Fruit fly (Drosophila melanogaster) whole organism, adult: ENCODE data around the gene CG1265.

Source experiments
- CG11617 ChIP-seq: fragments of 200-800 bp; sonication (Bioruptor generic); optimal IDR thresholded peaks from 2 replicates; lab custom pipeline; 2017; ENCODE audit warnings: mild to moderate bottlenecking, missing biosample characterization, missing genetic modification reagents, missing genetic modification characterization
- CG12768 ChIP-seq: fragments of 200-800 bp; sonication (Bioruptor generic); optimal IDR thresholded peaks from 2 replicates; lab custom pipeline; 2017; ENCODE audit warnings: missing biosample characterization, missing genetic modification characterization, mild to moderate bottlenecking, moderate library complexity, missing genetic modification reagents
- CG14711 ChIP-seq: fragments of 200-800 bp; sonication (Bioruptor generic); optimal IDR thresholded peaks from 2 replicates; lab custom pipeline; 2018; ENCODE audit warnings: missing biosample characterization, mild to moderate bottlenecking, missing genetic modification characterization, moderate library complexity
- CG1620 ChIP-seq: fragments of 200-800 bp; sonication (Bioruptor generic); optimal IDR thresholded peaks from 2 replicates; lab custom pipeline; 2016; ENCODE audit warnings: missing biosample characterization, missing genetic modification characterization
- CG33017 ChIP-seq: fragments of 200-800 bp; sonication (Bioruptor generic); optimal IDR thresholded peaks from 2 replicates; lab custom pipeline; 2018; ENCODE audit warnings: missing biosample characterization, mild to moderate bottlenecking, missing genetic modification characterization, moderate library complexity
- CG5204 ChIP-seq: fragments of 200-800 bp; sonication (Bioruptor generic); optimal IDR thresholded peaks from 2 replicates; lab custom pipeline; 2016; ENCODE audit warnings: missing biosample characterization, missing genetic modification characterization
- CG7045 ChIP-seq: fragments of 200-800 bp; sonication (Bioruptor generic); optimal IDR thresholded peaks from 2 replicates; lab custom pipeline; 2017; ENCODE audit warnings: missing biosample characterization, mild to moderate bottlenecking, missing genetic modification characterization
- CG7101 ChIP-seq: fragments of 200-800 bp; sonication (Bioruptor generic); optimal IDR thresholded peaks from 2 replicates; lab custom pipeline; 2018; ENCODE audit warnings: missing biosample characterization, mild to moderate bottlenecking, missing genetic modification characterization, moderate library complexity
- Clk ChIP-seq: fragments of 200-800 bp; sonication (Bioruptor generic); optimal IDR thresholded peaks from 2 replicates; lab custom pipeline; 2017; ENCODE audit warnings: missing biosample characterization, missing genetic modification characterization
- Crg-1 ChIP-seq: fragments of 200-800 bp; sonication (Bioruptor generic); optimal IDR thresholded peaks from 2 replicates; lab custom pipeline; 2016; ENCODE audit warnings: missing biosample characterization, missing genetic modification characterization
- Hr96 ChIP-seq: fragments of 200-800 bp; sonication (Bioruptor generic); optimal IDR thresholded peaks from 2 replicates; lab custom pipeline; 2016; ENCODE audit warnings: missing biosample characterization, missing genetic modification characterization
- Mnt ChIP-seq: fragments of 200-800 bp; sonication (Bioruptor generic); optimal IDR thresholded peaks from 2 replicates; lab custom pipeline; 2016; ENCODE audit warnings: missing biosample characterization, mild to moderate bottlenecking, missing genetic modification characterization
- bab1 ChIP-seq: fragments of 200-800 bp; sonication (Bioruptor generic); optimal IDR thresholded peaks from 3 replicates; lab custom pipeline; 2019; ENCODE audit warnings: missing biosample characterization, mild to moderate bottlenecking, missing genetic modification characterization, moderate library complexity
- cic ChIP-seq: fragments of 200-800 bp; sonication (Bioruptor generic); optimal IDR thresholded peaks from 2 replicates; lab custom pipeline; 2017; ENCODE audit warnings: missing biosample characterization, mild to moderate bottlenecking, missing genetic modification characterization, moderate library complexity
- cnc ChIP-seq, 2 experiments: fragments of >200 bp; optimal IDR thresholded peaks; 2 replicates each; lab custom pipeline; 2017
- kay ChIP-seq: fragments of 200-800 bp; sonication (Bioruptor generic); peaks from one replicate; lab custom pipeline; 2016; ENCODE audit warnings: missing biosample characterization, missing genetic modification characterization, borderline replicate concordance
- ovo ChIP-seq: fragments of 200-800 bp; sonication (Bioruptor generic); optimal IDR thresholded peaks from 2 replicates; lab custom pipeline; 2016; ENCODE audit warnings: missing biosample characterization, missing genetic modification characterization
- pad ChIP-seq: fragments of 200-800 bp; sonication (Bioruptor generic); optimal IDR thresholded peaks from 3 replicates; lab custom pipeline; 2017; ENCODE audit warnings: missing biosample characterization, missing genetic modification characterization, mild to moderate bottlenecking, moderate library complexity, missing genetic modification reagents
- tj ChIP-seq: fragments of 200-800 bp; sonication (Bioruptor generic); optimal IDR thresholded peaks from 3 replicates; lab custom pipeline; 2017; ENCODE audit warnings: missing biosample characterization, mild to moderate bottlenecking, missing genetic modification characterization, moderate library complexity
- toe ChIP-seq: fragments of 200-800 bp; sonication (Bioruptor generic); optimal IDR thresholded peaks from 2 replicates; lab custom pipeline; 2016; ENCODE audit warnings: missing biosample characterization, missing genetic modification characterization

Gene CG1265

DNA sequence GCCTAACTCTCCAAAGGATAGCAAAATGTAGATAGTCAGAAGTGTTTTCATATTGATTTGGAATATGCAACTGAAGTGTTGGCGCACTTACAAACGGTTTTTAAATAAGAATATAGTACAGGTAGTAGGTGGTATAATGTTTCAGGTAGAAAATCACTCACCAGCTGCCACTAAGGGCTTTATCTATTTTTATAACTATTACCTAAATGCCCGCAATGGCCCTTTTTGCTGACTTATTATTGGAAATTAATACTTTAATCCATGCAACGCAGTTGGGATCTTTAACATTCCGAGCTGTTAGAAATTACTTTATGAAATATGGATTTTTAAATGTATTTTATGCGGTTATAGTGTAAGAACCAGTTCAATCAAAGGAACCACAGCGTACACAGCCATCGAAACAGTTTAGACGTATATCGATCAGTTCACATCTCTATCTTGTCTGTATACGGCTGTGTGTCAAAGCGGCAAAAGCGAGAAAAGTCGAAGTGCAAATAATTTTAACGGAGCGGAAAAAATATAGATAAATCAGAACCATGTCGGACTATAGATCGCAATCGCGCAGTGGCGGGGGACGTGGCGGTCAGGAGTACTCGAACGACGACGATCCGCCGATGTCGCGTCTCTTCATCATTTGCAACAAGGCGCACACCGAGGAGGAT lies 29.0 kb downstream of the CG1265 start, which contains the start of the genes srw and CG1316:
srw (minus strand) TSS at position 51 of the 662 bp plus-strand sequence.
CG1316 (plus strand) TSS at position 424 of the 662 bp plus-strand sequence.
- TF ChIP-seq toe (no peak), CG12768 (GFP tag; lab: Kevin White, UChicago) (peak; percentile 32), Mnt (GFP tag; lab: Kevin White, UChicago) (peak; percentile 41), bab1 (GFP tag; lab: Kevin White, UChicago) (peak; percentile 53)

dm6 chr3L:4286784-4287183 lies 32.2 kb downstream of the CG1265 start, which contains the start of gene TfIIEbeta:
TSS of gene TfIIEbeta (plus strand) at chr3L:4287038.
- TF ChIP-seq CG33017 (tag; lab: Kevin White, UChicago) (no peak), CG14711 (peak; percentile 17), CG12768 (GFP tag; lab: Kevin White, UChicago) (no peak), bab1 (GFP tag; lab: Kevin White, UChicago) (peak; percentile 14), CG7045 (GFP tag; lab: Kevin White, UChicago) (no peak), tj (GFP tag; lab: Kevin White, UChicago) (peak; percentile 38)

- TF ChIP-seq CG11617 (GFP tag; lab: Kevin White, UChicago), result peak; percentile 55
- no peak for TF ChIP-seq toe
- peak; percentile 73 for TF ChIP-seq CG33017 (tag; lab: Kevin White, UChicago)
- TF ChIP-seq CG14711, result peak; percentile 54
- peak; percentile 76 for TF ChIP-seq cic
- TF ChIP-seq CG7045 (GFP tag; lab: Kevin White, UChicago), result no peak
- TF ChIP-seq tj (GFP tag; lab: Kevin White, UChicago), result no peak
- peak; percentile 41 for TF ChIP-seq CG7101 (tag; lab: Kevin White, UChicago)
- no peak for TF ChIP-seq Clk (GFP tag; lab: Kevin White, UChicago)
- TF ChIP-seq Mnt (GFP tag; lab: Kevin White, UChicago), result peak; percentile 6
- no peak for TF ChIP-seq Hr96 (GFP tag; lab: Kevin White, UChicago)
- no peak for TF ChIP-seq ovo
- no peak for TF ChIP-seq bab1 (GFP tag; lab: Kevin White, UChicago)
- TF ChIP-seq CG12768 (GFP tag; lab: Kevin White, UChicago), result peak; percentile 68
- TF ChIP-seq CG5204 (GFP tag; lab: Kevin White, UChicago), result no peak
Measured at dm6 chr3L:4288591-4289056, 34.0 kb downstream of the CG1265 start, which contains the start of gene Hexo1. TSS of gene Hexo1 (plus strand) at chr3L:4288641.

DNA sequence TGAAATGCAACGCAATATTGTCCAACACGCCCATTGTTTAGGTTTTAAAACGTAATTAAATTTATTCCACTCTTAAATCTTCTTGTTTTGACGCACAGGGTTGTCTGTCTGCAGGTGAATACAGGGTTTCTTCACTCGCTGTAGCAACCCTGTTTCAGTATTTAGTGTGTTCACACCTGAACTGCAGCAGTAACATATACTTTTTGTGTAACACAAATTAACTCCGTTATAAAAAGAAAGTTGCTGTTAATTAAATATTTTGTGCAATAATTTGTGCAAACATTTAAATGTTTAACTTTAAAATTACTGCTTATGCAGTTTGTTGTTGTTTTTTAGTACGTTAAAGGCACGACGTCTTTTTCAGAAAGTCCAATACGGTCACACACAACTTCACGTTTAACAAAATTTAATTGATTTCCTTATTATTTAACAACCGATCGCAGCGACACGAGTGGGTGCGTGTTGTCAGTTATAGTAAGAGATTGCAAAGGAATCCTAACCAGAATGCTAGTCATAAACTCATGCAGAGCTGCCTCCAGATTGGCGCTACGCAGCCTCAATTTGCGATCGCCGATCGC lies 37.6 kb downstream of the CG1265 start, which contains the start of the genes CG15012 and Fdx2:
CG15012 (minus strand) TSS at position 127 of the 578 bp plus-strand sequence.
Fdx2 (plus strand) TSS at position 363 of the 578 bp plus-strand sequence.
- TF ChIP-seq CG1620 (GFP tag; lab: Kevin White, UChicago), result peak; percentile 24
- no peak for TF ChIP-seq Crg-1 (GFP tag; lab: Kevin White, UChicago)
- TF ChIP-seq cnc (optimal IDR thresholded peaks at IDR 0.05; lab: Kevin White, UChicago), result no peak
- peak; percentile 100 for TF ChIP-seq CG14711
- TF ChIP-seq Mnt (GFP tag; lab: Kevin White, UChicago), result peak; percentile 73
- TF ChIP-seq CG7101 (tag; lab: Kevin White, UChicago), result peak; percentile 8
- peak; percentile 12 for TF ChIP-seq bab1 (GFP tag; lab: Kevin White, UChicago)
- TF ChIP-seq pad, result peak; percentile 4
- peak; percentile 17 for TF ChIP-seq tj (GFP tag; lab: Kevin White, UChicago)

DNA sequence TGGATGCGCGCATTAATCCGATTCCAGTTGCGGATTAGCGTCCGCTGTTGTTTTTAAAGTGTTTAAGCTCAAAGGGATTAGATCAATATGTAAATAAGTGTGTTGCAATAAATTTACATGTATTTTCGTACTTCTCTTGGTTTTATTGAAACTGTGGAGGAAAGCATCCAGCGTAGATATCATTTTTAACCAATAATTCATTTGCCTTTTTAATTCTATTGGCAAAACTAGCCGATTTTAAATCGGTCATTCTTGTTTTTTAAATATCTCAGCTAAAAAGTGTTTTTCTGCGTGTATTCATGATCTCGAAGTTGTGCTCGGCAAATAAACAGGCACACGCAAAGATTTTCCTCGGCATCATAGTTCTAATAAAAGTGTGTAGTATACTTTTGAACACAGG lies 38.7 kb downstream of the CG1265 start:
- TF ChIP-seq CG7045 (GFP tag; lab: Kevin White, UChicago), result no peak
- no peak for TF ChIP-seq cic
- no peak for TF ChIP-seq CG12768 (GFP tag; lab: Kevin White, UChicago)
- TF ChIP-seq CG33017 (tag; lab: Kevin White, UChicago), result no peak
- no peak for TF ChIP-seq Crg-1 (GFP tag; lab: Kevin White, UChicago)
- no peak for TF ChIP-seq cnc (optimal IDR thresholded peaks at IDR 0.05; lab: Kevin White, UChicago)

DNA sequence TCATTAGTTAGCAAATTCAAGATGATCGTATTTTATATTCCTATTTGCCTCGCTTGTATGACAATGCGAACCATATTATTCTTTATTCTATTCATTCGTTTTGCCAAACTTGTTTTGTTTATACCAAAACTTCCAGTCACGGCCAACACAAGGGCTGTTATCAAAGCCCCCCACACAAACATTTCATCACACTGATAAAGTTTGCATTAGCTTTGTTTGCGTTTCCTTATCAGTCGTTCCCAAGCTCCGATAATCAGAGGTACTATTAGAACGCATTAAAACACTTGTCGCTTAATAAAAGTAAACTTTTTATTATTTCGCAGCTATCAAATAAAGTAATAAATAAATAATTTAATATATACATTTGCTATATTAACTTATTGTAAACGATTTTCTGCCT lies 39.1 kb downstream of the CG1265 start:
- peak; percentile 10 for TF ChIP-seq CG11617 (GFP tag; lab: Kevin White, UChicago)
- TF ChIP-seq cic, result peak; percentile 39
- no peak for TF ChIP-seq CG7045 (GFP tag; lab: Kevin White, UChicago)
- no peak for TF ChIP-seq bab1 (GFP tag; lab: Kevin White, UChicago)
- peak; percentile 54 for TF ChIP-seq CG33017 (tag; lab: Kevin White, UChicago)
- peak; percentile 26 for TF ChIP-seq CG7101 (tag; lab: Kevin White, UChicago)
- no peak for TF ChIP-seq pad
- no peak for TF ChIP-seq CG14711

DNA sequence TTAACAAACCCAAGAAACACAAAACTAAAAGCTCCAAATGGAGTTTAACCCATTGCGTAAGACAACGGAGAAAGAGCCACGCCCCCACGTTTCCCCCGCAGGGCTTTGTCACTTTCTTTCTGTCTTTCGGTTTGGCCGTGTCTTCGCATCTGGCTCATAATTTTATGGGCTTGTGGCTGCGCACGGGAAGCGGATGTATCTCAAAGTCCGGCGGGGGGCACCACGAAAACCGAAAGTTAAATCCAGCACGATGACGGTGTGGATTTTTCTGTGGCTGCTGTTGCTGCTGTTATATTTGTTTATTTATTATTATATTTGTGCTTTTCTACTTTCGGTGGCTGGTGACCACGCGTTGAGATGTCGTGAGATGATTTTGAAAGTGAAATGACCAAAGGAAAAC lies 42.2 kb downstream of the CG1265 start:
- TF ChIP-seq CG11617 (GFP tag; lab: Kevin White, UChicago), result no peak
- no peak for TF ChIP-seq toe
- TF ChIP-seq Clk (GFP tag; lab: Kevin White, UChicago), result no peak
- no peak for TF ChIP-seq Crg-1 (GFP tag; lab: Kevin White, UChicago)
- no peak for TF ChIP-seq CG5204 (GFP tag; lab: Kevin White, UChicago)
- TF ChIP-seq CG12768 (GFP tag; lab: Kevin White, UChicago), result no peak
- TF ChIP-seq kay (GFP tag; lab: Kevin White, UChicago), result no peak
- TF ChIP-seq pad, result no peak
